Worm (Caenorhabditis elegans) whole organism, midembryonic: Measurements from ENCODE around the gene mpst-1.

ENCODE experiments used
- T22C8.4 ChIP-seq: fragments of 200-800 bp; sonication (Bioruptor generic); IDR thresholded peaks from 2 replicates; pipeline ENCODE4 v1.3.6; 2022; ENCODE audit warnings: missing genetic modification characterization, missing compliant biosample characterization
- cog-1 ChIP-seq: sonication (generic microtip); optimal IDR thresholded peaks from 2 replicates; lab custom pipeline; 2016; ENCODE audit warnings: missing genetic modification characterization, missing compliant biosample characterization
- flt-1 ChIP-seq: fragments of 200-800 bp; sonication (Bioruptor generic); IDR thresholded peaks from 2 replicates; pipeline ENCODE4 v1.3.6; 2022; ENCODE audit warnings: missing genetic modification characterization, missing compliant biosample characterization
- klf-2 ChIP-seq: fragments of 200-800 bp; sonication (Bioruptor generic); conservative IDR thresholded peaks from 2 replicates; pipeline ENCODE4 v1.3.6; 2022; ENCODE audit warnings: missing genetic modification reagents, missing genetic modification characterization, missing compliant biosample characterization
- med-1 ChIP-seq: sonication (generic microtip); optimal IDR thresholded peaks from 2 replicates; lab custom pipeline; 2017; ENCODE audit warnings: missing genetic modification characterization, mild to moderate bottlenecking, missing compliant biosample characterization, antibody characterized with exemption, missing genetic modification reagents; ENCODE audit not compliant: insufficient read depth
- ref-1 ChIP-seq: fragments of 200-800 bp; sonication (Bioruptor generic); conservative IDR thresholded peaks from 2 replicates; pipeline ENCODE4 v1.3.6; 2022; ENCODE audit warnings: missing genetic modification reagents, missing genetic modification characterization, missing compliant biosample characterization
- tab-1 ChIP-seq: fragments of 200-800 bp; sonication (Bioruptor generic); IDR thresholded peaks from 2 replicates; pipeline ENCODE4 v1.3.6; 2022; ENCODE audit warnings: missing genetic modification characterization, missing compliant biosample characterization
- ztf-23 ChIP-seq: fragments of 200-800 bp; sonication (Bioruptor generic); IDR thresholded peaks from 2 replicates; pipeline ENCODE4 v1.3.6; 2022; ENCODE audit warnings: missing genetic modification reagents, missing genetic modification characterization, missing compliant biosample characterization
- ztf-29 ChIP-seq: fragments of 200-800 bp; sonication (Bioruptor generic); IDR thresholded peaks from 2 replicates; pipeline ENCODE4 v1.3.6; 2022; ENCODE audit warnings: missing genetic modification reagents, missing genetic modification characterization, missing compliant biosample characterization

DNA sequence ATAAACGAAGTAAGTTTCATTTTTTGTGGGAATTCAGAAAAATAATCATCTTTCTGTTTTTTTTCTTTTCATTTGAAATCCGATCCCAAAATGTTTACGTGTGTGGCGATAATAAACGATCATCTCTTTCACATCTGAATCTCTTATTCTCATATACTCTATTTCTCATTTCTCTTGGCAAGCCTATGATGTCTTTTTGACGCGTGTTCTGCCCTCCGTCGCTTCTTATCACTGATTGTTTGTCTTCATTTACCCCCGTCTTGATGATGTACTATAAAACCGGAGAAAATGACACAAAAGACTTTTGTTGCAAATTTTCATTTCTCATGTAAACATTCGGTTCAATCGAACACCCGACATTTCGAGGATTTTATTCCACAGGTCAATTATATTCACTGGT, 49.0 kb downstream of the mpst-1 start:
- no peak for TF ChIP-seq flt-1 (GFP tag; lab: Robert Waterston, UW)
- no peak for TF ChIP-seq ztf-23 (GFP tag; lab: Robert Waterston, UW)
- no peak for TF ChIP-seq T22C8.4 (GFP tag; lab: Robert Waterston, UW)
- no peak for TF ChIP-seq klf-2
- TF ChIP-seq tab-1 (GFP tag; lab: Robert Waterston, UW), result no peak
- TF ChIP-seq ztf-29 (GFP tag; lab: Robert Waterston, UW), result no peak
- TF ChIP-seq ref-1 (GFP tag; lab: Robert Waterston, UW), result no peak
- no peak for TF ChIP-seq cog-1 (tag; lab: Kevin White, UChicago)
- no peak for TF ChIP-seq med-1 (GFP tag; lab: Kevin White, UChicago)
